Worm (Caenorhabditis elegans) whole organism, early embryonic: Measurements from ENCODE around the gene F56B3.11.

Experiments
- F13C5.2 ChIP-seq: sonication (generic microtip); optimal IDR thresholded peaks from 2 replicates; lab custom pipeline; 2017; ENCODE audit warnings: mild to moderate bottlenecking, missing genetic modification characterization, inconsistent platforms, missing compliant biosample characterization
- ama-1 ChIP-seq: fragments of 150-350 bp; optimal IDR thresholded peaks from 2 replicates; lab custom pipeline; 2014
- ceh-36 ChIP-seq: sonication (generic microtip); optimal IDR thresholded peaks from 2 replicates; lab custom pipeline; 2016; ENCODE audit warnings: missing genetic modification characterization, inconsistent platforms, missing compliant biosample characterization
- ets-7 ChIP-seq: sonication (generic microtip); optimal IDR thresholded peaks from 2 replicates; lab custom pipeline; 2016; ENCODE audit warnings: missing genotype, missing genetic modification characterization, missing compliant biosample characterization

ce11 chrIV:773580-773979, 22.8 kb downstream of the F56B3.11 start:
- TF ChIP-seq ama-1 (lab: Kevin White, UChicago) (no peak), ceh-36 (tag; lab: Kevin White, UChicago) (no peak), F13C5.2 (no peak), ets-7 (tag; lab: Kevin White, UChicago) (no peak)
